Worm (Caenorhabditis elegans): ENCODE data around the gene F43C11.8.

Gene F43C11.8

DNA sequence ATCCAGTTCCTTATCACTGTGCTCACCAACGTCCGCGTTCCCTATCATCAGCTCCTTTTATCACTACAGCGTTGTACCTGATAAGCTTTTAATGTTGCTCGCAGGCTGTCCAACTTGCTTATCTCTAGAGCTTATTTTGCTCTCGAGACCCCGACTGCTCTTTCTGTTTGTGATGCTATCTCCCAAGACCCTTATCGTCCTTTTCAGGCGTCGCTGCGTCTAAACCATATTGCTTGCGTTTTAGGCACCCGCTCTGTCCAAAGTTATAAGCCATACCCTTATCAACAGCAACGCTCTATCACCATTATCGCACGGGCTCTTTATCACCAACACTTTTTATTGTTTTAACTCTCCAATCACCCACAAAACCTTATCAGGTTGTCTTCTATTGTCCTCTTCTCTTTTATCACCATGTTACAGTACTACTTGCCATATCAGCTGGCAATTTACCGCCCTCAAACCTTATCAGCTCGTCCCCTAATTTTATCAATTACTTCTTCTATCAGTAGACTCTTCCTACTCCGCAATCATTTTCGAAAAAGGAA, 46.2 kb downstream of the F43C11.8 start (continued):
- peak; percentile 81 for TF ChIP-seq T20F7.1 (GFP tag; optimal IDR thresholded peaks at IDR 0.05)
- TF ChIP-seq F10B5.3 (tag; optimal IDR thresholded peaks at IDR 0.05) = no peak
- peak; percentile 93 for TF ChIP-seq nhr-41 (GFP tag; IDR thresholded peaks at IDR 0.05)
- 0 out of 2 replicates have a peak, but pooled peaks have one; percentile 29 for TF ChIP-seq hmg-1.1 (GFP tag; IDR thresholded peaks at IDR 0.05)
- peak; percentile 98 for TF ChIP-seq tra-1 (GFP tag; IDR thresholded peaks at IDR 0.05)
- TF ChIP-seq zfp-3 (GFP tag; conservative IDR thresholded peaks at IDR 0.05) = no peak
- TF ChIP-seq ZK337.2 (GFP tag; IDR thresholded peaks at IDR 0.05) = 0 out of 2 replicates have a peak, but pooled peaks have one; percentile 31
- peak; percentile 89 to 94 for TF ChIP-seq lsy-2 (tag; optimal IDR thresholded peaks at IDR 0.05)
- peak in 1 of 2 experiments; percentile 30 for TF ChIP-seq mdl-1 (tag; optimal IDR thresholded peaks at IDR 0.05)
- peak; percentile 100 for TF ChIP-seq php-3 (GFP tag; IDR thresholded peaks at IDR 0.05)
- TF ChIP-seq lin-39 (tag; optimal IDR thresholded peaks at IDR 0.05) = no peak
- TF ChIP-seq nhr-48 (tag; optimal IDR thresholded peaks at IDR 0.05) = peak; percentile 95
- 0 out of 2 replicates have a peak, but pooled peaks have one; percentile 7 for TF ChIP-seq madf-9 (GFP tag; conservative IDR thresholded peaks at IDR 0.05)
- TF ChIP-seq hif-1 (tag; optimal IDR thresholded peaks at IDR 0.05) = no peak
- peak; percentile 60 for TF ChIP-seq nhr-10 (tag; optimal IDR thresholded peaks at IDR 0.05)
- peak; percentile 95 for TF ChIP-seq nhr-28 (tag; optimal IDR thresholded peaks at IDR 0.05)
- peak; percentile 35 for TF ChIP-seq dpl-1 (GFP tag; optimal IDR thresholded peaks at IDR 0.05)
- peak; percentile 27 for TF ChIP-seq lin-13 (GFP tag; optimal IDR thresholded peaks at IDR 0.05)
- TF ChIP-seq unc-130 (GFP tag; optimal IDR thresholded peaks at IDR 0.05) = no peak
- peak; percentile 97 for TF ChIP-seq aha-1 (tag)
- peak in 1 of 2 experiments; percentile 98 for TF ChIP-seq daf-16 (GFP tag; optimal IDR thresholded peaks at IDR 0.05)
- peak; percentile 94 for TF ChIP-seq daf-16 (tag; optimal IDR thresholded peaks at IDR 0.05)
- no peak for TF ChIP-seq unc-39 (tag; optimal IDR thresholded peaks at IDR 0.05)
- TF ChIP-seq nhr-42 (GFP tag; IDR thresholded peaks at IDR 0.05) = peak; percentile 81
- peak; percentile 77; the same call in 1 of the 2 replicates for TF ChIP-seq saeg-2 (GFP tag; IDR thresholded peaks at IDR 0.05)
- peak; percentile 98 for TF ChIP-seq hlh-11 (tag; optimal IDR thresholded peaks at IDR 0.05)
- TF ChIP-seq lin-1 (GFP tag; IDR thresholded peaks at IDR 0.05) = peak; percentile 98
- TF ChIP-seq nhr-111 (GFP tag; optimal IDR thresholded peaks at IDR 0.05) = no peak

ce11 chrII:2379673-2380072, 47.4 kb downstream of the F43C11.8 start:
- TF ChIP-seq set-16 (GFP tag; IDR thresholded peaks at IDR 0.05) = peak; percentile 83
- TF ChIP-seq lin-29 (GFP tag; IDR thresholded peaks at IDR 0.05) = no peak

ce11 chrII:2380174-2380573, 47.9 kb downstream of the F43C11.8 start, which contains the start of gene F16G10.7:
Gene F16G10.7, minus strand, starts transcription at chrII:2380274.
- TF ChIP-seq egl-27 (tag; optimal IDR thresholded peaks at IDR 0.05) (no peak), tra-1 (GFP tag; IDR thresholded peaks at IDR 0.05) (no peak), R02D3.7 (tag; optimal IDR thresholded peaks at IDR 0.05) (no peak), cey-2 (tag; optimal IDR thresholded peaks at IDR 0.05; ENCODE audit: borderline replicate concordance, insufficient read depth) (no peak), spr-1 (tag; optimal IDR thresholded peaks at IDR 0.05) (no peak), unc-130 (GFP tag; optimal IDR thresholded peaks at IDR 0.05) (no peak), dpl-1 (GFP tag; optimal IDR thresholded peaks at IDR 0.05) (no peak), nhr-48 (tag; optimal IDR thresholded peaks at IDR 0.05) (no peak), mxl-2 (GFP tag; conservative IDR thresholded peaks at IDR 0.05) (no peak)

ce11 chrII:2383334-2383733, 51.0 kb downstream of the F43C11.8 start, which contains the start of gene F16G10.8:
Gene F16G10.8, minus strand, starts transcription at chrII:2383434.
- TF ChIP-seq zag-1 (tag; optimal IDR thresholded peaks at IDR 0.05) (no peak), F44E2.7 (GFP tag; IDR thresholded peaks at IDR 0.05) (no peak), daf-8 (GFP tag; IDR thresholded peaks at IDR 0.05) (no peak), R02D3.7 (tag; optimal IDR thresholded peaks at IDR 0.05) (no peak), nhr-48 (tag; optimal IDR thresholded peaks at IDR 0.05) (no peak), lsy-2 (tag; optimal IDR thresholded peaks at IDR 0.05) (no peak), tag-97 (GFP tag; IDR thresholded peaks at IDR 0.05) (no peak), aha-1 (tag) (no peak), F49E8.2 (tag; optimal IDR thresholded peaks at IDR 0.05; ENCODE audit: borderline replicate concordance) (no peak), dmd-9 (GFP tag; IDR thresholded peaks at IDR 0.05) (no peak), lin-38 (GFP tag; IDR thresholded peaks at IDR 0.05) (no peak), Y5F2A.4 (GFP tag; optimal IDR thresholded peaks at IDR 0.05) (no peak), ZK546.5 (tag; optimal IDR thresholded peaks at IDR 0.05) (no peak), vab-7 (GFP tag; IDR thresholded peaks at IDR 0.05) (no peak), ceh-82 (tag; optimal IDR thresholded peaks at IDR 0.05) (no peak), mdt-29 (GFP tag; IDR thresholded peaks at IDR 0.05) (no peak), hlh-11 (tag; optimal IDR thresholded peaks at IDR 0.05) (no peak)

Measured in whole organism, L4 larva.